Worm (Caenorhabditis elegans) whole organism, mixed stage, embryonic: ENCODE data around the gene K09E4.4.

Source experiments
- M03D4.4 ChIP-seq: sonication (generic microtip); optimal IDR thresholded peaks from 2 replicates; lab custom pipeline; 2017; ENCODE audit warnings: mild to moderate bottlenecking, missing genetic modification characterization, missing compliant biosample characterization
- bed-3 ChIP-seq: fragments of 200-800 bp; sonication (Bioruptor generic); optimal IDR thresholded peaks from 3 replicates; lab custom pipeline; 2018; ENCODE audit warnings: mild to moderate bottlenecking, missing genetic modification characterization, moderate library complexity, missing compliant biosample characterization
- blmp-1 ChIP-seq: fragments of 150-350 bp; optimal IDR thresholded peaks from 2 replicates; lab custom pipeline; 2014; ENCODE audit warnings: missing biosample characterization, missing genetic modification characterization
- ceh-39 ChIP-seq: fragments of 150-350 bp; optimal IDR thresholded peaks from 2 replicates; lab custom pipeline; 2014; ENCODE audit warnings: missing biosample characterization, missing genetic modification characterization
- ceh-43 ChIP-seq: fragments of 200-800 bp; sonication (Bioruptor generic); optimal IDR thresholded peaks from 2 replicates; lab custom pipeline; 2018; ENCODE audit warnings: mild to moderate bottlenecking, missing genetic modification characterization, moderate library complexity, missing compliant biosample characterization
- ces-1 ChIP-seq: fragments of 150-350 bp; optimal IDR thresholded peaks from 2 replicates; lab custom pipeline; 2014; ENCODE audit warnings: missing biosample characterization, missing genetic modification reagents, missing genetic modification characterization
- cnd-1 ChIP-seq: fragments of 200-800 bp; sonication (Bioruptor generic); optimal IDR thresholded peaks from 2 replicates; lab custom pipeline; 2018; ENCODE audit warnings: mild to moderate bottlenecking, missing genetic modification characterization, missing compliant biosample characterization
- drap-1 ChIP-seq: fragments of 200-800 bp; sonication (Bioruptor generic); optimal IDR thresholded peaks from 3 replicates; lab custom pipeline; 2018; ENCODE audit warnings: mild to moderate bottlenecking, missing genetic modification characterization, missing compliant biosample characterization
- elt-1 ChIP-seq: sonication (generic microtip); optimal IDR thresholded peaks from 2 replicates; lab custom pipeline; 2017; ENCODE audit warnings: missing genetic modification characterization, mild to moderate bottlenecking, missing compliant biosample characterization, antibody characterized with exemption, moderate library complexity, borderline replicate concordance; ENCODE audit not compliant: insufficient read depth
- flh-1 ChIP-seq: fragments of 200-800 bp; sonication (Bioruptor generic); optimal IDR thresholded peaks from 2 replicates; lab custom pipeline; 2018; ENCODE audit warnings: mild to moderate bottlenecking, missing genetic modification characterization, moderate library complexity, missing compliant biosample characterization
- ham-2 ChIP-seq: fragments of 200-800 bp; sonication (Bioruptor generic); optimal IDR thresholded peaks from 2 replicates; lab custom pipeline; 2018; ENCODE audit warnings: mild to moderate bottlenecking, missing genetic modification characterization, missing compliant biosample characterization
- hlh-1 ChIP-seq: fragments of 150-350 bp; optimal IDR thresholded peaks from 2 replicates; lab custom pipeline; 2014; ENCODE audit warnings: missing biosample characterization, missing genetic modification reagents, missing genetic modification characterization
- lin-13 ChIP-seq: fragments of 150-350 bp; optimal IDR thresholded peaks from 2 replicates; lab custom pipeline; 2014; ENCODE audit warnings: missing biosample characterization, missing genetic modification characterization
- lin-32 ChIP-seq: fragments of 200-800 bp; sonication (Bioruptor generic); optimal IDR thresholded peaks from 2 replicates; lab custom pipeline; 2018; ENCODE audit warnings: mild to moderate bottlenecking, missing genetic modification characterization, missing compliant biosample characterization
- lsy-2 ChIP-seq: fragments of 150-350 bp; optimal IDR thresholded peaks from 2 replicates; lab custom pipeline; 2014; ENCODE audit warnings: missing biosample characterization, missing genetic modification characterization
- mab-5 ChIP-seq: fragments of 150-350 bp; optimal IDR thresholded peaks from 2 replicates; lab custom pipeline; 2014; ENCODE audit warnings: missing biosample characterization, missing genetic modification characterization
- mep-1 ChIP-seq: fragments of 150-350 bp; optimal IDR thresholded peaks from 2 replicates; lab custom pipeline; 2017; ENCODE audit warnings: missing biosample characterization, missing genetic modification reagents, missing genetic modification characterization, inconsistent platforms
- mls-2 ChIP-seq: sonication (generic microtip); optimal IDR thresholded peaks from 2 replicates; lab custom pipeline; 2016; ENCODE audit warnings: mild to moderate bottlenecking, missing genetic modification characterization, moderate library complexity, missing compliant biosample characterization
- nhr-12 ChIP-seq: fragments of 150-350 bp; optimal IDR thresholded peaks from 2 replicates; lab custom pipeline; 2014; ENCODE audit warnings: missing biosample characterization, missing genetic modification characterization
- nhr-2 ChIP-seq: fragments of 150-350 bp; optimal IDR thresholded peaks from 2 replicates; lab custom pipeline; 2014; ENCODE audit warnings: missing biosample characterization, missing genetic modification characterization
- nhr-237 ChIP-seq: fragments of 150-350 bp; optimal IDR thresholded peaks from 2 replicates; lab custom pipeline; 2014; ENCODE audit warnings: missing biosample characterization, missing genetic modification characterization
- nhr-28 ChIP-seq: fragments of 150-350 bp; optimal IDR thresholded peaks from 2 replicates; lab custom pipeline; 2014; ENCODE audit warnings: missing biosample characterization, missing genetic modification characterization
- nhr-76 ChIP-seq: sonication (generic microtip); optimal IDR thresholded peaks from 2 replicates; lab custom pipeline; 2017; ENCODE audit warnings: missing biosample characterization, missing genetic modification characterization
- pha-4 ChIP-seq: fragments of 150-350 bp; optimal IDR thresholded peaks from 2 replicates; lab custom pipeline; 2018; ENCODE audit warnings: missing biosample characterization, missing genetic modification reagents, missing genetic modification characterization
- sem-2 ChIP-seq: fragments of 200-800 bp; sonication (Bioruptor generic); optimal IDR thresholded peaks from 2 replicates; lab custom pipeline; 2018; ENCODE audit warnings: mild to moderate bottlenecking, missing genetic modification characterization, missing compliant biosample characterization
- snpc-4 ChIP-seq: fragments of 150-350 bp; optimal IDR thresholded peaks from 2 replicates; lab custom pipeline; 2014; ENCODE audit warnings: missing biosample characterization, missing genetic modification characterization
- sptf-1 ChIP-seq: sonication (generic microtip); optimal IDR thresholded peaks from 2 replicates; lab custom pipeline; 2017; ENCODE audit warnings: mild to moderate bottlenecking, missing genetic modification characterization, moderate library complexity, missing compliant biosample characterization
- tbx-8 ChIP-seq: fragments of 200-800 bp; sonication (Bioruptor generic); optimal IDR thresholded peaks from 2 replicates; lab custom pipeline; 2018; ENCODE audit warnings: mild to moderate bottlenecking, missing genetic modification characterization, moderate library complexity, missing compliant biosample characterization
- unc-120 ChIP-seq: sonication (generic microtip); optimal IDR thresholded peaks from 2 replicates; lab custom pipeline; 2017; ENCODE audit warnings: missing genetic modification characterization, missing compliant biosample characterization; ENCODE audit not compliant: poor library complexity, severe bottlenecking
- unc-39 ChIP-seq: fragments of 150-350 bp; optimal IDR thresholded peaks from 2 replicates; lab custom pipeline; 2014; ENCODE audit warnings: missing biosample characterization, missing genetic modification characterization
- unc-62 ChIP-seq: fragments of 150-350 bp; optimal IDR thresholded peaks from 2 replicates; lab custom pipeline; 2014; ENCODE audit warnings: missing biosample characterization, missing genetic modification reagents, missing genetic modification characterization
- zip-8 ChIP-seq: fragments of 150-350 bp; optimal IDR thresholded peaks from 2 replicates; lab custom pipeline; 2014; ENCODE audit warnings: missing biosample characterization, missing genetic modification characterization
- ztf-11 ChIP-seq: fragments of 150-350 bp; optimal IDR thresholded peaks from 2 replicates; lab custom pipeline; 2014; ENCODE audit warnings: missing biosample characterization, missing genetic modification characterization

The K09E4.4 gene

ce11 chrII:14104470-14104869 is 17.5 kb downstream of the K09E4.4 start, which contains the start of gene gur-4:
Gene gur-4 (plus strand): TSS chrII:14104770.
- no peak for TF ChIP-seq nhr-28
- no peak for TF ChIP-seq unc-62
- TF ChIP-seq nhr-237 (tag; lab: Kevin White, UChicago), result no peak
- no peak for TF ChIP-seq bed-3 (GFP tag; lab: Kevin White, UChicago)
- TF ChIP-seq ham-2, result no peak
- no peak for TF ChIP-seq nhr-76 (tag; lab: Kevin White, UChicago)
- no peak for TF ChIP-seq drap-1 (GFP tag; lab: Kevin White, UChicago)
- TF ChIP-seq ceh-39 (tag; lab: Kevin White, UChicago), result no peak
- TF ChIP-seq mls-2 (tag; lab: Kevin White, UChicago), result no peak
- no peak for TF ChIP-seq mab-5
- no peak for TF ChIP-seq nhr-12 (tag; lab: Kevin White, UChicago)
- no peak for TF ChIP-seq hlh-1 (tag; lab: Kevin White, UChicago)
- no peak for TF ChIP-seq lsy-2
- TF ChIP-seq flh-1 (GFP tag; lab: Kevin White, UChicago), result no peak

ce11 chrII:14102112-14102511 is 19.9 kb downstream of the K09E4.4 start:
- peak; percentile 13 for TF ChIP-seq ces-1 (GFP tag; lab: Kevin White, UChicago)
- no peak for TF ChIP-seq ceh-43 (GFP tag; lab: Kevin White, UChicago)

ce11 chrII:14100963-14101362 is 21.0 kb downstream of the K09E4.4 start, which contains the start of gene bkip-1:
Gene bkip-1 (plus strand): TSS chrII:14101263.
- no peak for TF ChIP-seq unc-39 (tag; lab: Kevin White, UChicago)
- TF ChIP-seq lin-13, result no peak
- no peak for TF ChIP-seq ceh-43 (GFP tag; lab: Kevin White, UChicago)
- no peak for TF ChIP-seq cnd-1 (tag; lab: Kevin White, UChicago)
- no peak for TF ChIP-seq zip-8 (tag; lab: Kevin White, UChicago)
- no peak for TF ChIP-seq sptf-1 (tag; lab: Kevin White, UChicago)
- TF ChIP-seq snpc-4 (tag; lab: Kevin White, UChicago), result no peak
- TF ChIP-seq mls-2 (tag; lab: Kevin White, UChicago), result no peak
- TF ChIP-seq mab-5, result no peak
- no peak for TF ChIP-seq hlh-1 (tag; lab: Kevin White, UChicago)
- no peak for TF ChIP-seq tbx-8 (GFP tag; lab: Kevin White, UChicago)
- TF ChIP-seq nhr-76 (tag; lab: Kevin White, UChicago), result no peak
- no peak for TF ChIP-seq nhr-28
- TF ChIP-seq lsy-2, result no peak
- no peak for TF ChIP-seq blmp-1 (tag; lab: Kevin White, UChicago)
- TF ChIP-seq sem-2 (GFP tag; lab: Kevin White, UChicago), result no peak
- no peak for TF ChIP-seq flh-1 (GFP tag; lab: Kevin White, UChicago)
- TF ChIP-seq lin-32 (GFP tag; lab: Kevin White, UChicago), result no peak
- no peak for TF ChIP-seq M03D4.4
- TF ChIP-seq nhr-2, result no peak

ce11 chrII:14098348-14098747 is 23.6 kb downstream of the K09E4.4 start:
- peak; percentile 88 for TF ChIP-seq ces-1 (GFP tag; lab: Kevin White, UChicago)
- TF ChIP-seq lin-32 (GFP tag; lab: Kevin White, UChicago), result no peak

ce11 chrII:14097518-14097917 is 24.4 kb downstream of the K09E4.4 start, which contains the start of gene Y39G8C.2:
Gene Y39G8C.2 (minus strand): TSS chrII:14097618.
- TF ChIP-seq lin-13 (no peak), zip-8 (tag; lab: Kevin White, UChicago) (no peak), mab-5 (no peak)

ce11 chrII:14096814-14097213 is 25.2 kb downstream of the K09E4.4 start:
- TF ChIP-seq mls-2 (tag; lab: Kevin White, UChicago) (no peak), flh-1 (GFP tag; lab: Kevin White, UChicago) (no peak), elt-1 (tag; lab: Kevin White, UChicago) (no peak), ceh-39 (tag; lab: Kevin White, UChicago) (no peak), ceh-43 (GFP tag; lab: Kevin White, UChicago) (no peak), mep-1 (tag; lab: Kevin White, UChicago) (no peak), unc-62 (no peak), sem-2 (GFP tag; lab: Kevin White, UChicago) (no peak), hlh-1 (tag; lab: Kevin White, UChicago) (no peak), pha-4 (no peak), ztf-11 (tag; lab: Kevin White, UChicago) (no peak), drap-1 (GFP tag; lab: Kevin White, UChicago) (no peak), lsy-2 (no peak), zip-8 (tag; lab: Kevin White, UChicago) (no peak), nhr-237 (tag; lab: Kevin White, UChicago) (no peak), bed-3 (GFP tag; lab: Kevin White, UChicago) (no peak), unc-120 (no peak)
